Fruit fly (Drosophila melanogaster): ENCODE measurements around the gene Rnb.
A peak's percentile ranks its signal among the peaks of the same experiment; 100 is the strongest.

Gene Rnb

DNA sequence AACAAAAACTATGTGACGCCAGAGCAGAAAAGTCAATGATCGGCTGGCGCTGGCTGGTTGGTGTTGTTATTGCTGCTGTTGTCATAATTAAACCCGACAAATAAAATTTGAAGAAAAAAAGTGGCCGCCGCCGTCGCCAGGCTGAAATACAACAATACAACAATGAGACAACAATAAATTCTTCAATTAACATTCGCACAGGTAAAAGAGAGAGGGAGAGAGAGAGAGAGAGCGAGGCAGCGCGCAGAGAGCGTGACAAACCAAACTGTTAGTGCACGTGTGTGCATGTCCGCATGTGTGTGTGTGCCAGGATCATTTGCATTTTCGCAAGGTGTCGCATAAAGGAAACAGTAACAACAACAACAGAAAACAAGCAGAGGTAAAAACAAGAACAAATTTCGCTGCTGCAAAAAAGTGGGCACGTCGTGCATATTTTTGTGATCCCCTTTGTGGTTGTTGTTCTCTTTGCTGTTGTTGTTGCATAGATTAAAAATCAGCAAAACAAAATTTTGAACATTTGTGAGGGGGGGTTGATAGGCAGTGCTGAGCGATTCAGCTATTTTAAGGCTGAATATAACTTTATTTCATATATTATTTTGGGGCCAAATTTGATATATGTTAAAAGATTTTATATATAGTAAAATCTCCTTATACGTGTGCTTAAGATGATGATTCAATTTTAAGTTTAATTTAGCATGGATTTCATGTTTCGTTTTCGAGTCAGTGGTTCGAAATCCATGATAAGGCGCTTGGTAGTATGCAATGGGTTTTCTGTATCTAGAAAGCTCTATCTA is 34.7 kb downstream of the Rnb start:
- TF ChIP-seq ss (GFP tag; optimal IDR thresholded peaks at IDR 0.05), result peak in 1 of 2 experiments; percentile 39
- peak; percentile 56 for TF ChIP-seq Eip78C (GFP tag)
- no peak for TF ChIP-seq pdm3 (GFP tag; optimal IDR thresholded peaks at IDR 0.05)
- TF ChIP-seq Blimp-1 (GFP tag; optimal IDR thresholded peaks at IDR 0.05), result no peak

DNA sequence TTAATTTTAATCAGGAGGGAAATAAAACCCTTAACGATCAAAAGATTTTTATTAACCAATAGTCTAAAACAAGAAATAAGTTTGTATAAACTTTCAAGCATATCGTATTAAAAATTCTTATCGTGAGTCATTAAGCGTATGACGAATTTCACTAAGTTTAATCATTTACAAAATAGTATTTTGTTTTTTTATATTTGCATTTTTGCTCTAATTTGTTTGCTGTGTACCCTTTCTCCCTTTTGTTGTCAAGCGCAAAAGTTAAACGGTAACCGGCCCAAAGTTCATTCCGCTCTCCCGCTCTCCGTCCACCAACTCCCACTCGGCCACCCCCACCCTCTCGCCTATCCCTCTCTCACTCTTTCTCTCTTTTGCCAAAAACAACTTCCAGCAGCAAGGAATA is 35.4 kb downstream of the Rnb start:
- peak; percentile 61 for TF ChIP-seq Smox (GFP tag; optimal IDR thresholded peaks at IDR 0.05)
- peak; percentile 37 for TF ChIP-seq Ets21C (GFP tag; optimal IDR thresholded peaks at IDR 0.05)
- TF ChIP-seq CG32006 (GFP tag; optimal IDR thresholded peaks at IDR 0.05), result peak; percentile 16
- peak; percentile 46 for TF ChIP-seq CG15336 (GFP tag; IDR thresholded peaks at IDR 0.05)
- peak; percentile 55 for TF ChIP-seq lz (GFP tag; optimal IDR thresholded peaks at IDR 0.05)
- peak; percentile 40 for TF ChIP-seq esn (GFP tag; optimal IDR thresholded peaks at IDR 0.05)
- no peak for TF ChIP-seq Hr4 (GFP tag; optimal IDR thresholded peaks at IDR 0.05)
- TF ChIP-seq Eip75B (GFP tag; optimal IDR thresholded peaks at IDR 0.05), result no peak
- peak; percentile 68 for TF ChIP-seq Hr39 (GFP tag; optimal IDR thresholded peaks at IDR 0.05)
- peak; percentile 40 for TF ChIP-seq CG34406 (GFP tag; optimal IDR thresholded peaks at IDR 0.05)
- peak; percentile 10 for TF ChIP-seq CG6854 (GFP tag; optimal IDR thresholded peaks at IDR 0.05)
- TF ChIP-seq OdsH (GFP tag; optimal IDR thresholded peaks at IDR 0.05), result peak; percentile 37
- no peak for TF ChIP-seq dsx (GFP tag; optimal IDR thresholded peaks at IDR 0.05; ENCODE audit: poor library complexity, severe bottlenecking)
- TF ChIP-seq eg (GFP tag; IDR thresholded peaks at IDR 0.05), result 0 out of 3 replicates have a peak, but pooled peaks have one; percentile 35
- peak; percentile 3 for TF ChIP-seq pdm3 (GFP tag; optimal IDR thresholded peaks at IDR 0.05)
- peak; percentile 9 for TF ChIP-seq Sox14 (GFP tag; optimal IDR thresholded peaks at IDR 0.05)
- peak; percentile 16 for TF ChIP-seq CG6792 (GFP tag; optimal IDR thresholded peaks at IDR 0.05)
- no peak for TF ChIP-seq fkh (GFP tag; optimal IDR thresholded peaks at IDR 0.05)
- no peak for TF ChIP-seq fd85E (GFP tag; optimal IDR thresholded peaks at IDR 0.05)
- peak; percentile 46 for TF ChIP-seq cyc (GFP tag; optimal IDR thresholded peaks at IDR 0.05)
- no peak for TF ChIP-seq CG16779 (tag; optimal IDR thresholded peaks at IDR 0.05)
- TF ChIP-seq Lpt (GFP tag; optimal IDR thresholded peaks at IDR 0.05), result no peak
- peak; percentile 12 for TF ChIP-seq CG6276 (GFP tag; optimal IDR thresholded peaks at IDR 0.05)
- TF ChIP-seq Met (GFP tag; optimal IDR thresholded peaks at IDR 0.05), result no peak
- TF ChIP-seq acj6 (GFP tag; optimal IDR thresholded peaks at IDR 0.05), result peak; percentile 32
- no peak for TF ChIP-seq CG8319 (GFP tag; optimal IDR thresholded peaks at IDR 0.05)
- TF ChIP-seq Blimp-1 (GFP tag; optimal IDR thresholded peaks at IDR 0.05), result peak; percentile 12
- peak; percentile 80 for TF ChIP-seq Eip78C (GFP tag)
- TF ChIP-seq CG9139 (GFP tag; optimal IDR thresholded peaks at IDR 0.05), result no peak
- peak; percentile 33; the same call in 1 of the 3 replicates for TF ChIP-seq CG6163 (GFP tag; IDR thresholded peaks at IDR 0.05)
- no peak for TF ChIP-seq vri (GFP tag; optimal IDR thresholded peaks at IDR 0.05)
- TF ChIP-seq ss (GFP tag; optimal IDR thresholded peaks at IDR 0.05), result no peak
- TF ChIP-seq CG10669 (GFP tag; optimal IDR thresholded peaks at IDR 0.05), result peak; percentile 1
- no peak for TF ChIP-seq CG8119 (GFP tag; IDR thresholded peaks at IDR 0.05)
- peak; percentile 67 for TF ChIP-seq CG31627 (GFP tag; optimal IDR thresholded peaks at IDR 0.05)
- TF ChIP-seq CG11902 (GFP tag; optimal IDR thresholded peaks at IDR 0.05), result peak; percentile 2
- no peak for TF ChIP-seq CG11762 (GFP tag; optimal IDR thresholded peaks at IDR 0.05; ENCODE audit: insufficient read depth)
- peak; percentile 33 for TF ChIP-seq Sox102F (GFP tag; optimal IDR thresholded peaks at IDR 0.05)
- TF ChIP-seq Sox15 (GFP tag; optimal IDR thresholded peaks at IDR 0.05), result no peak
- peak; percentile 21 for TF ChIP-seq achi (GFP tag; optimal IDR thresholded peaks at IDR 0.05)
- TF ChIP-seq topi (GFP tag; optimal IDR thresholded peaks at IDR 0.05), result peak; percentile 79

Data from whole organism, prepupa.